Worm (Caenorhabditis elegans): ENCODE data around the gene ctf-4.

Gene ctf-4

ce11 chrV:10965501-10965900 is at the start of gene ctf-4, which contains the start of gene eef-1G:
TSS of gene ctf-4 (minus strand) at chrV:10965539.
TSS of gene eef-1G (plus strand) at chrV:10965719.
- TF ChIP-seq D2030.7 (GFP tag; IDR thresholded peaks at IDR 0.05) (peak; percentile 82), sptf-2 (GFP tag; optimal IDR thresholded peaks at IDR 0.05) (no peak), Y53G8AR.9 (GFP tag; conservative IDR thresholded peaks at IDR 0.05) (peak; percentile 95), lin-35 (GFP tag; optimal IDR thresholded peaks at IDR 0.05) (peak; percentile 26 to 96 (median 60)), Y67H2A.10 (GFP tag; conservative IDR thresholded peaks at IDR 0.05) (0 out of 2 replicates have a peak, but pooled peaks have one; percentile 32), F10E7.11 (tag; optimal IDR thresholded peaks at IDR 0.05) (no peak), hmg-20 (GFP tag; IDR thresholded peaks at IDR 0.05) (0 out of 2 replicates have a peak, but pooled peaks have one; percentile 49), dpl-1 (GFP tag; optimal IDR thresholded peaks at IDR 0.05) (peak; percentile 89), F23B12.7 (tag; optimal IDR thresholded peaks at IDR 0.05; ENCODE audit: insufficient read depth) (peak; percentile 97), die-1 (tag; optimal IDR thresholded peaks at IDR 0.05) (no peak), ZK185.1 (tag; optimal IDR thresholded peaks at IDR 0.05; ENCODE audit: poor library complexity, severe bottlenecking) (peak; percentile 94), hmg-1.2 (GFP tag; IDR thresholded peaks at IDR 0.05) (peak; percentile 99), F39B2.1 (GFP tag; IDR thresholded peaks at IDR 0.05) (no peak), efl-1 (GFP tag; optimal IDR thresholded peaks at IDR 0.05) (peak; percentile 90), ets-4 (GFP tag; optimal IDR thresholded peaks at IDR 0.05) (peak; percentile 11), ccch-3 (GFP tag; optimal IDR thresholded peaks at IDR 0.05) (no peak), egl-44 (GFP tag; IDR thresholded peaks at IDR 0.05) (peak; percentile 80; the same call in 1 of the 2 replicates), bed-2 (GFP tag; IDR thresholded peaks at IDR 0.05) (no peak), K12H6.12 (tag; optimal IDR thresholded peaks at IDR 0.05) (peak; percentile 85), nfyb-1 (GFP tag; IDR thresholded peaks at IDR 0.05) (peak; percentile 94), ekl-4 (GFP tag; IDR thresholded peaks at IDR 0.05) (peak; percentile 93), B0019.2 (GFP tag; conservative IDR thresholded peaks at IDR 0.05) (peak; percentile 57), rec-8 (tag; optimal IDR thresholded peaks at IDR 0.05) (no peak), F57C9.4 (tag; optimal IDR thresholded peaks at IDR 0.05) (no peak), rcor-1 (GFP tag; IDR thresholded peaks at IDR 0.05) (peak; percentile 94), madf-6 (GFP tag; IDR thresholded peaks at IDR 0.05) (peak; percentile 91), ceh-58 (GFP tag; IDR thresholded peaks at IDR 0.05) (no peak), nhr-27 (tag; optimal IDR thresholded peaks at IDR 0.05) (no peak), akir-1 (GFP tag; optimal IDR thresholded peaks at IDR 0.05) (no peak), F37B4.10 (GFP tag; IDR thresholded peaks at IDR 0.05) (no peak), mcd-1 (GFP tag; IDR thresholded peaks at IDR 0.05) (peak; percentile 98), bed-1 (GFP tag; IDR thresholded peaks at IDR 0.05) (no peak), T26A5.8 (tag; optimal IDR thresholded peaks at IDR 0.05) (no peak), Y53F4B.3 (GFP tag; IDR thresholded peaks at IDR 0.05) (no peak), B0035.1 (tag; optimal IDR thresholded peaks at IDR 0.05) (no peak), F57A8.1 (GFP tag; optimal IDR thresholded peaks at IDR 0.05) (no peak), C17E4.6 (GFP tag; IDR thresholded peaks at IDR 0.05) (peak; percentile 54; the same call in 1 of the 2 replicates), ztf-22 (GFP tag; optimal IDR thresholded peaks at IDR 0.05) (no peak), ceh-91 (GFP tag; IDR thresholded peaks at IDR 0.05) (peak; percentile 83), madf-3 (GFP tag; IDR thresholded peaks at IDR 0.05) (peak; percentile 90), lir-1 (GFP tag; conservative IDR thresholded peaks at IDR 0.05) (peak; percentile 75), let-526 (GFP tag; IDR thresholded peaks at IDR 0.05) (peak; percentile 87), zfh-2 (GFP tag; conservative IDR thresholded peaks at IDR 0.05) (no peak), him-1 (tag; optimal IDR thresholded peaks at IDR 0.05) (peak; percentile 8), nhr-80 (tag; optimal IDR thresholded peaks at IDR 0.05) (peak; percentile 97), madf-8 (GFP tag; conservative IDR thresholded peaks at IDR 0.05) (peak; percentile 64), unc-62 (GFP tag; optimal IDR thresholded peaks at IDR 0.05) (peak; percentile 40), ztf-26 (tag; optimal IDR thresholded peaks at IDR 0.05) (peak; percentile 77)

Measured in whole organism, young adult.